Fruit fly (Drosophila melanogaster) whole organism, embryonic: ENCODE data around the gene sima.

ENCODE experiments used
- CG10209 ChIP-seq: fragments of 200-800 bp; sonication (Bioruptor generic); optimal IDR thresholded peaks from 3 replicates; lab custom pipeline; 2017; ENCODE audit warnings: missing biosample characterization, mild to moderate bottlenecking, missing genetic modification characterization, missing genetic modification reagents
- CG10267 ChIP-seq: fragments of 200-800 bp; sonication (Bioruptor generic); optimal IDR thresholded peaks from 2 replicates; lab custom pipeline; 2018; ENCODE audit warnings: missing biosample characterization, mild to moderate bottlenecking, missing genetic modification characterization, moderate library complexity
- CG10321 ChIP-seq: fragments of 200-800 bp; sonication (Bioruptor generic); IDR thresholded peaks from 2 replicates; pipeline ENCODE4 v1.3.6; 2022; ENCODE audit warnings: missing biosample characterization, missing genetic modification characterization
- CG10366 ChIP-seq: fragments of 200-800 bp; sonication (Bioruptor generic); IDR thresholded peaks from 2 replicates; pipeline ENCODE4 v1.3.6; 2022; ENCODE audit warnings: missing biosample characterization, missing genetic modification characterization
- CG11504 ChIP-seq: fragments of 200-800 bp; sonication (Bioruptor generic); optimal IDR thresholded peaks from 3 replicates; lab custom pipeline; 2019; ENCODE audit warnings: missing biosample characterization, mild to moderate bottlenecking, missing genetic modification characterization, moderate library complexity
- CG12391 ChIP-seq: fragments of 200-800 bp; sonication (Bioruptor generic); optimal IDR thresholded peaks from 3 replicates; lab custom pipeline; 2018; ENCODE audit warnings: missing biosample characterization, mild to moderate bottlenecking, missing genetic modification characterization, moderate library complexity
- CG15601 ChIP-seq: fragments of 200-800 bp; sonication (Bioruptor generic); optimal IDR thresholded peaks from 3 replicates; lab custom pipeline; 2019; ENCODE audit warnings: missing biosample characterization, mild to moderate bottlenecking, missing genetic modification characterization, moderate library complexity
- CG17361 ChIP-seq: fragments of 200-800 bp; sonication (Bioruptor generic); IDR thresholded peaks from 3 replicates; pipeline ENCODE4 v1.3.6; 2022; ENCODE audit warnings: missing biosample characterization, missing genetic modification characterization
- CG17568 ChIP-seq: fragments of 200-800 bp; sonication (Bioruptor generic); optimal IDR thresholded peaks from 2 replicates; lab custom pipeline; 2018; ENCODE audit warnings: missing biosample characterization, mild to moderate bottlenecking, missing genetic modification characterization, moderate library complexity
- CG17612 ChIP-seq: fragments of 200-800 bp; sonication (Bioruptor generic); IDR thresholded peaks from 2 replicates; pipeline ENCODE4 v1.3.6; 2022; ENCODE audit warnings: missing biosample characterization, missing genetic modification characterization
- CG18262 ChIP-seq: fragments of 200-800 bp; optimal IDR thresholded peaks from 3 replicates; lab custom pipeline; 2019; ENCODE audit warnings: missing biosample characterization, mild to moderate bottlenecking, missing genetic modification characterization, moderate library complexity
- CG2116 ChIP-seq: fragments of 200-800 bp; sonication (Bioruptor generic); optimal IDR thresholded peaks from 3 replicates; lab custom pipeline; 2018; ENCODE audit warnings: missing biosample characterization, mild to moderate bottlenecking, missing genetic modification characterization
- CG30020 ChIP-seq: fragments of 200-800 bp; optimal IDR thresholded peaks from 2 replicates; lab custom pipeline; 2019; ENCODE audit warnings: missing biosample characterization, mild to moderate bottlenecking, missing genetic modification characterization, moderate library complexity
- CG34422 ChIP-seq: fragments of 200-800 bp; sonication (Bioruptor generic); IDR thresholded peaks from 3 replicates; pipeline ENCODE4 v1.3.6; 2022; ENCODE audit warnings: missing biosample characterization, missing genetic modification characterization
- CG3847 ChIP-seq: fragments of 200-800 bp; sonication (Bioruptor generic); IDR thresholded peaks from 2 replicates; pipeline ENCODE4 v1.3.6; 2022; ENCODE audit warnings: missing biosample characterization, missing genetic modification characterization
- CG4730 ChIP-seq: fragments of 200-800 bp; sonication (Bioruptor generic); IDR thresholded peaks from 2 replicates; pipeline ENCODE4 v1.3.6; 2022; ENCODE audit warnings: missing biosample characterization, missing genetic modification characterization
- CG5953 ChIP-seq: fragments of 200-800 bp; sonication (Bioruptor generic); IDR thresholded peaks from 2 replicates; pipeline ENCODE4 v1.3.6; 2022; ENCODE audit warnings: missing biosample characterization, missing genetic modification characterization
- CG6854 ChIP-seq: fragments of 200-800 bp; sonication (Bioruptor generic); optimal IDR thresholded peaks from 3 replicates; lab custom pipeline; 2017; ENCODE audit warnings: missing biosample characterization, mild to moderate bottlenecking, missing genetic modification characterization
- CG7372 ChIP-seq: fragments of 200-800 bp; sonication (Bioruptor generic); IDR thresholded peaks from 2 replicates; pipeline ENCODE4 v1.3.6; 2022; ENCODE audit warnings: missing biosample characterization, missing genetic modification characterization
- CG7786 ChIP-seq: fragments of 200-800 bp; sonication (Bioruptor generic); optimal IDR thresholded peaks from 2 replicates; lab custom pipeline; 2016; ENCODE audit warnings: missing biosample characterization, missing genetic modification characterization
- CG9609 ChIP-seq: fragments of 200-800 bp; sonication (Bioruptor generic); optimal IDR thresholded peaks from 3 replicates; lab custom pipeline; 2016; ENCODE audit warnings: missing biosample characterization, missing genetic modification characterization
- CrebB ChIP-seq: fragments of 200-800 bp; sonication (Bioruptor generic); optimal IDR thresholded peaks from 3 replicates; lab custom pipeline; 2018; ENCODE audit warnings: missing biosample characterization, mild to moderate bottlenecking, missing genetic modification characterization
- D ChIP-seq, 2 experiments: fragments of 200-800 bp in 1 of 2; fragments of >200 bp in 1 of 2; sonication (Bioruptor generic) in 1 of 2; optimal IDR thresholded peaks; 2 replicates in 1 of 2; 3 replicates in 1 of 2; lab custom pipeline; 2017; ENCODE audit warnings: mild to moderate bottlenecking in 1 of 2, missing biosample characterization in 1 of 2, missing genetic modification characterization in 1 of 2, missing genetic modification reagents in 1 of 2
- Deaf1 ChIP-seq: fragments of 200-800 bp; optimal IDR thresholded peaks from 3 replicates; lab custom pipeline; 2019; ENCODE audit warnings: missing biosample characterization, mild to moderate bottlenecking, missing genetic modification characterization, moderate library complexity
- E2f2 ChIP-seq: fragments of 200-800 bp; sonication (Bioruptor generic); IDR thresholded peaks from 2 replicates; pipeline ENCODE4 v1.3.6; 2022; ENCODE audit warnings: missing biosample characterization, missing genetic modification characterization
- HHEX ChIP-seq: fragments of 200-800 bp; sonication (Bioruptor generic); optimal IDR thresholded peaks from 3 replicates; lab custom pipeline; 2017; ENCODE audit warnings: missing biosample characterization, mild to moderate bottlenecking, missing genetic modification characterization, missing genetic modification reagents
- Hr78 ChIP-seq, 2 experiments: fragments of 200-800 bp in 1 of 2; fragments of >200 bp in 1 of 2; sonication (Bioruptor generic) in 1 of 2; optimal IDR thresholded peaks; 2 replicates each; lab custom pipeline; 2017 to 2019; ENCODE audit warnings: missing biosample characterization in 2 of 2, missing genetic modification characterization in 2 of 2, mild to moderate bottlenecking in 1 of 2, moderate library complexity in 1 of 2
- Max ChIP-seq: fragments of 200-800 bp; sonication (Bioruptor generic); optimal IDR thresholded peaks from 2 replicates; lab custom pipeline; 2016; ENCODE audit warnings: missing biosample characterization, mild to moderate bottlenecking, missing genetic modification characterization
- NC2β ChIP-seq: fragments of 200-800 bp; sonication (Bioruptor generic); optimal IDR thresholded peaks from 2 replicates; lab custom pipeline; 2016; ENCODE audit warnings: missing biosample characterization, missing genetic modification characterization
- Oli ChIP-seq: fragments of 200-800 bp; sonication (Bioruptor generic); optimal IDR thresholded peaks from 2 replicates; lab custom pipeline; 2018; ENCODE audit warnings: missing biosample characterization, mild to moderate bottlenecking, missing genetic modification characterization, moderate library complexity
- Six4 ChIP-seq: fragments of 200-800 bp; sonication (Bioruptor generic); optimal IDR thresholded peaks from 2 replicates; lab custom pipeline; 2016; ENCODE audit warnings: missing biosample characterization, missing genetic modification characterization
- Sox102F ChIP-seq: fragments of 200-800 bp; sonication (Bioruptor generic); optimal IDR thresholded peaks from 2 replicates; lab custom pipeline; 2018; ENCODE audit warnings: missing biosample characterization, mild to moderate bottlenecking, missing genetic modification characterization, moderate library complexity
- br ChIP-seq: fragments of >200 bp; optimal IDR thresholded peaks from 2 replicates; lab custom pipeline; 2017
- bsh ChIP-seq, 2 experiments: fragments of 200-800 bp; sonication (Bioruptor generic); optimal IDR thresholded peaks; 2 replicates each; lab custom pipeline; 2017 to 2018; ENCODE audit warnings: mild to moderate bottlenecking in 2 of 2, missing biosample characterization in 2 of 2, missing genetic modification characterization in 2 of 2, moderate library complexity in 1 of 2
- ci ChIP-seq: fragments of 200-800 bp; sonication (Bioruptor generic); IDR thresholded peaks from 3 replicates; pipeline ENCODE4 v1.3.6; 2022; ENCODE audit warnings: missing biosample characterization, missing genetic modification characterization
- croc ChIP-seq: fragments of 200-800 bp; sonication (Bioruptor generic); conservative IDR thresholded peaks from 3 replicates; pipeline ENCODE4 v1.3.6; 2022; ENCODE audit warnings: missing biosample characterization, missing genetic modification characterization
- dan ChIP-seq: fragments of 200-800 bp; sonication (Bioruptor generic); IDR thresholded peaks from 2 replicates; pipeline ENCODE4 v1.3.6; 2022; ENCODE audit warnings: missing biosample characterization, missing genetic modification characterization
- esg ChIP-seq: fragments of 200-800 bp; sonication (Bioruptor generic); conservative IDR thresholded peaks from 2 replicates; pipeline ENCODE4 v1.3.6; 2022; ENCODE audit warnings: missing biosample characterization, missing genetic modification characterization
- insv ChIP-seq, 2 experiments: fragments of 200-800 bp; sonication (Bioruptor generic); optimal IDR thresholded peaks; 3 replicates each; lab custom pipeline; 2016 to 2018; ENCODE audit warnings: missing biosample characterization in 2 of 2, missing genetic modification characterization in 2 of 2
- kay ChIP-seq: fragments of 200-800 bp; sonication (Bioruptor generic); optimal IDR thresholded peaks from 2 replicates; lab custom pipeline; 2016; ENCODE audit warnings: missing biosample characterization, missing genetic modification characterization
- kni ChIP-seq: fragments of 200-800 bp; sonication (Bioruptor generic); optimal IDR thresholded peaks from 3 replicates; lab custom pipeline; 2017; ENCODE audit warnings: mild to moderate bottlenecking, missing biosample characterization, missing genetic modification reagents, missing genetic modification characterization
- lola ChIP-seq, 3 experiments: fragments of >200 bp in 2 of 3; fragments of 200-800 bp in 1 of 3; sonication (Bioruptor generic) in 1 of 3; optimal IDR thresholded peaks; 2 replicates each; lab custom pipeline; 2017 to 2019; ENCODE audit warnings: missing biosample characterization in 3 of 3, missing genetic modification characterization in 3 of 3, mild to moderate bottlenecking in 1 of 3, moderate library complexity in 1 of 3
- oc ChIP-seq: fragments of 200-800 bp; sonication (Bioruptor generic); optimal IDR thresholded peaks from 2 replicates; lab custom pipeline; 2018; ENCODE audit warnings: missing biosample characterization, mild to moderate bottlenecking, missing genetic modification characterization, moderate library complexity
- ssp ChIP-seq: fragments of 200-800 bp; sonication (Bioruptor generic); IDR thresholded peaks from 2 replicates; pipeline ENCODE4 v1.3.6; 2022; ENCODE audit warnings: missing biosample characterization, missing genetic modification characterization
- stwl ChIP-seq: fragments of 200-800 bp; sonication (Bioruptor generic); optimal IDR thresholded peaks from 3 replicates; lab custom pipeline; 2018; ENCODE audit warnings: missing biosample characterization, mild to moderate bottlenecking, missing genetic modification characterization, moderate library complexity
- tup ChIP-seq: fragments of 200-800 bp; sonication (Bioruptor generic); optimal IDR thresholded peaks from 2 replicates; lab custom pipeline; 2016; ENCODE audit warnings: missing biosample characterization, mild to moderate bottlenecking, missing genetic modification characterization, moderate library complexity
- vvl ChIP-seq: fragments of 200-800 bp; sonication (Bioruptor generic); IDR thresholded peaks from 2 replicates; pipeline ENCODE4 v1.3.6; 2022; ENCODE audit warnings: missing biosample characterization, missing genetic modification characterization

Gene sima

dm6 chr3R:30170671-30171667 is 112.9 kb downstream of the sima start, which contains the start of gene Rsod (continued):
- TF ChIP-seq CG17612 (GFP tag; lab: Robert Waterston, UW): peak; percentile 48
- peak; percentile 40; the same call in 1 of the 2 replicates for TF ChIP-seq E2f2
- peak; percentile 50 for TF ChIP-seq CG10267 (tag; lab: Kevin White, UChicago)
- TF ChIP-seq CG11504 (tag; lab: Kevin White, UChicago): peak; percentile 68
- peak; percentile 92 for TF ChIP-seq vvl (GFP tag; lab: Robert Waterston, UW)
- no peak for TF ChIP-seq CG7786
- peak; percentile 44 for TF ChIP-seq CG10209 (GFP tag; lab: Kevin White, UChicago)
- peak; percentile 53 to 79 for TF ChIP-seq bsh (GFP tag; optimal IDR thresholded peaks at IDR 0.05; lab: Kevin White, UChicago)
- TF ChIP-seq esg (GFP tag; lab: Robert Waterston, UW): peak; percentile 74
- TF ChIP-seq kni (GFP tag; lab: Kevin White, UChicago): peak; percentile 31
- TF ChIP-seq CG17361 (GFP tag; lab: Robert Waterston, UW): peak; percentile 55
- TF ChIP-seq croc (GFP tag; lab: Robert Waterston, UW): peak; percentile 35; the same call in 2 of the 3 replicates
- TF ChIP-seq CG15601 (tag; lab: Kevin White, UChicago): peak; percentile 62
- TF ChIP-seq CG17568 (GFP tag; lab: Kevin White, UChicago): peak; percentile 31
- peak; percentile 72 for TF ChIP-seq Sox102F (GFP tag; lab: Kevin White, UChicago)
- TF ChIP-seq CG10366: peak; percentile 79
- peak in 1 of 3 experiments; percentile 43 for TF ChIP-seq lola (GFP tag; optimal IDR thresholded peaks at IDR 0.05; lab: Kevin White, UChicago)
- peak; percentile 31; the same call in 1 of the 2 replicates for TF ChIP-seq CG3847 (GFP tag; lab: Robert Waterston, UW)
- peak; percentile 65 for TF ChIP-seq oc (tag; lab: Kevin White, UChicago)
- peak; percentile 68 for TF ChIP-seq CG18262 (tag; lab: Kevin White, UChicago)
- TF ChIP-seq CG4730 (GFP tag; lab: Robert Waterston, UW): peak; percentile 76
- peak; percentile 23 for TF ChIP-seq Six4 (GFP tag; lab: Kevin White, UChicago)
- peak; percentile 71 for TF ChIP-seq CG34422 (GFP tag; lab: Robert Waterston, UW)
- peak; percentile 62 for TF ChIP-seq CG7372 (GFP tag; lab: Robert Waterston, UW)
- TF ChIP-seq Oli (tag; lab: Kevin White, UChicago): peak; percentile 56
- TF ChIP-seq CG5953 (GFP tag; lab: Robert Waterston, UW): peak; percentile 47
- TF ChIP-seq dan (GFP tag; lab: Robert Waterston, UW): no peak
- TF ChIP-seq NC2β (GFP tag; lab: Kevin White, UChicago): no peak
- no peak for TF ChIP-seq CrebB
- TF ChIP-seq stwl (tag; lab: Kevin White, UChicago): no peak
- TF ChIP-seq CG10321 (GFP tag; lab: Robert Waterston, UW): no peak
- TF ChIP-seq kay (GFP tag; lab: Kevin White, UChicago): no peak
- peak; percentile 38 for TF ChIP-seq HHEX (GFP tag; lab: Kevin White, UChicago)
- TF ChIP-seq D (optimal IDR thresholded peaks at IDR 0.05; lab: Kevin White, UChicago): no peak
- peak; percentile 48 for TF ChIP-seq D (GFP tag; optimal IDR thresholded peaks at IDR 0.05; lab: Kevin White, UChicago)
- TF ChIP-seq br (lab: Kevin White, UChicago): no peak
- no peak for TF ChIP-seq tup (GFP tag; lab: Kevin White, UChicago)
- TF ChIP-seq Hr78 (GFP tag; optimal IDR thresholded peaks at IDR 0.05; lab: Kevin White, UChicago): peak in 1 of 2 experiments; percentile 27
- no peak for TF ChIP-seq CG6854 (GFP tag; lab: Kevin White, UChicago)
- peak; percentile 56 for TF ChIP-seq ssp (GFP tag; lab: Robert Waterston, UW)
- TF ChIP-seq CG2116 (GFP tag; lab: Kevin White, UChicago): peak; percentile 5
- TF ChIP-seq CG12391 (tag; lab: Kevin White, UChicago): peak; percentile 54
- peak; percentile 92 for TF ChIP-seq ci (GFP tag; lab: Robert Waterston, UW)
- TF ChIP-seq CG30020 (tag; lab: Kevin White, UChicago): no peak
- TF ChIP-seq Max (GFP tag; lab: Kevin White, UChicago): peak; percentile 41
- TF ChIP-seq Deaf1 (tag; lab: Kevin White, UChicago): peak; percentile 83
- no peak for TF ChIP-seq CG9609 (GFP tag; lab: Kevin White, UChicago)
- no peak for TF ChIP-seq insv (GFP tag; optimal IDR thresholded peaks at IDR 0.05; lab: Kevin White, UChicago)
